Worm (Caenorhabditis elegans): Measurements from ENCODE around the gene srw-101.

The srw-101 gene

ce11 chrV:1743205-1743870 lies 21.3 kb downstream of the srw-101 start, which contains the start of gene nhr-256 (continued):
- TF ChIP-seq ceh-19 (GFP tag; optimal IDR thresholded peaks at IDR 0.05) (no peak), gmeb-2 (tag; optimal IDR thresholded peaks at IDR 0.05) (no peak), pax-1 (tag; optimal IDR thresholded peaks at IDR 0.05) (no peak), C08G9.2 (tag; optimal IDR thresholded peaks at IDR 0.05) (no peak), fax-1 (tag; optimal IDR thresholded peaks at IDR 0.05) (no peak), sox-2 (GFP tag; IDR thresholded peaks at IDR 0.05) (no peak)

ce11 chrV:1749053-1749452 lies 27.0 kb downstream of the srw-101 start, which contains the start of gene ZK697.8:
TSS of gene ZK697.8 (minus strand) at chrV:1749153.
- TF ChIP-seq syd-9 (tag; optimal IDR thresholded peaks at IDR 0.05) (no peak), sox-4 (tag; optimal IDR thresholded peaks at IDR 0.05) (no peak), zip-5 (tag; optimal IDR thresholded peaks at IDR 0.05) (no peak), fkh-10 (GFP tag; optimal IDR thresholded peaks at IDR 0.05) (no peak)

ce11 chrV:1751449-1751848 lies 29.4 kb downstream of the srw-101 start, which contains the start of gene srh-199:
TSS of gene srh-199 (minus strand) at chrV:1751549.
- TF ChIP-seq fkh-6 (tag; optimal IDR thresholded peaks at IDR 0.05) = no peak
- TF ChIP-seq C08G9.2 (tag; optimal IDR thresholded peaks at IDR 0.05) = no peak
- no peak for TF ChIP-seq hlh-13 (GFP tag; optimal IDR thresholded peaks at IDR 0.05)
- TF ChIP-seq ceh-30 (tag; optimal IDR thresholded peaks at IDR 0.05) = no peak
- no peak for TF ChIP-seq ceh-24 (tag; optimal IDR thresholded peaks at IDR 0.05)
- TF ChIP-seq eyg-1 (tag; optimal IDR thresholded peaks at IDR 0.05) = no peak
- TF ChIP-seq pax-1 (tag; optimal IDR thresholded peaks at IDR 0.05) = no peak
- TF ChIP-seq C38D4.7 (GFP tag; optimal IDR thresholded peaks at IDR 0.05) = no peak
- TF ChIP-seq elt-2 (tag; optimal IDR thresholded peaks at IDR 0.05) = no peak
- TF ChIP-seq elt-4 (tag; optimal IDR thresholded peaks at IDR 0.05) = no peak
- TF ChIP-seq dmd-4 (tag; optimal IDR thresholded peaks at IDR 0.05; ENCODE audit: borderline replicate concordance) = no peak
- no peak for TF ChIP-seq ceh-18 (tag; optimal IDR thresholded peaks at IDR 0.05)

ce11 chrV:1752496-1752895 lies 30.4 kb downstream of the srw-101 start, which contains the start of gene ZK697.1:
TSS of gene ZK697.1 (plus strand) at chrV:1752796.
- TF ChIP-seq ama-1 (optimal IDR thresholded peaks at IDR 0.05) (no peak), ttx-3 (tag; optimal IDR thresholded peaks at IDR 0.05) (no peak), dve-1 (tag; optimal IDR thresholded peaks at IDR 0.05) (no peak), ceh-6 (GFP tag; optimal IDR thresholded peaks at IDR 0.05) (no peak)

- TF ChIP-seq unc-86 (tag; optimal IDR thresholded peaks at IDR 0.05) = no peak
- no peak for TF ChIP-seq ceh-30 (tag; optimal IDR thresholded peaks at IDR 0.05)
- no peak for TF ChIP-seq pat-9 (tag; optimal IDR thresholded peaks at IDR 0.05)
- TF ChIP-seq unc-42 (tag; optimal IDR thresholded peaks at IDR 0.05) = no peak
- TF ChIP-seq dve-1 (tag; optimal IDR thresholded peaks at IDR 0.05) = no peak
- TF ChIP-seq T23F11.4 (GFP tag; optimal IDR thresholded peaks at IDR 0.05) = no peak
- TF ChIP-seq sox-4 (tag; optimal IDR thresholded peaks at IDR 0.05) = no peak
- TF ChIP-seq npax-4 (tag; optimal IDR thresholded peaks at IDR 0.05) = no peak
- TF ChIP-seq hlh-13 (GFP tag; optimal IDR thresholded peaks at IDR 0.05) = no peak
- TF ChIP-seq C38D4.7 (GFP tag; optimal IDR thresholded peaks at IDR 0.05) = no peak
- TF ChIP-seq ceh-48 (tag; optimal IDR thresholded peaks at IDR 0.05) = no peak
- no peak for TF ChIP-seq eyg-1 (tag; optimal IDR thresholded peaks at IDR 0.05)
- TF ChIP-seq unc-55 (GFP tag; optimal IDR thresholded peaks at IDR 0.05) = no peak
- no peak for TF ChIP-seq ceh-9 (tag; optimal IDR thresholded peaks at IDR 0.05)
- no peak for TF ChIP-seq ceh-22 (tag; optimal IDR thresholded peaks at IDR 0.05)
- TF ChIP-seq pros-1 (tag; optimal IDR thresholded peaks at IDR 0.05) = no peak
These were observed 33.5 kb downstream of the srw-101 start, which contains the start of gene ZK697.14 for ce11 chrV:1755589-1755988. TSS of gene ZK697.14 (minus strand) at chrV:1755689.
